Worm (Caenorhabditis elegans) whole organism, young adult: ENCODE data around the gene nmad-1.
A peak's percentile ranks its signal among the peaks of the same experiment; 100 is the strongest.

Experiments
- B0035.1 ChIP-seq: sonication (generic microtip); optimal IDR thresholded peaks from 2 replicates; lab custom pipeline; 2016; ENCODE audit warnings: missing genetic modification characterization, mild to moderate bottlenecking, missing compliant biosample characterization, missing genotype, missing genetic modification reagents
- B0261.1 ChIP-seq: sonication (generic microtip); optimal IDR thresholded peaks from 2 replicates; lab custom pipeline; 2016; ENCODE audit warnings: mild to moderate bottlenecking, missing genetic modification characterization, moderate library complexity, missing compliant biosample characterization
- B0336.3 ChIP-seq: fragments of 200-800 bp; sonication (Bioruptor generic); IDR thresholded peaks from 2 replicates; pipeline ENCODE4 v1.3.6; 2022; ENCODE audit warnings: missing genetic modification characterization, missing compliant biosample characterization
- D2030.7 ChIP-seq: fragments of 200-800 bp; sonication (Bioruptor generic); IDR thresholded peaks from 2 replicates; pipeline ENCODE4 v1.3.6; 2022; ENCODE audit warnings: missing genetic modification reagents, missing genetic modification characterization, missing compliant biosample characterization
- F23B12.7 ChIP-seq: sonication (generic microtip); optimal IDR thresholded peaks from 2 replicates; lab custom pipeline; 2017; ENCODE audit warnings: missing genetic modification characterization, mild to moderate bottlenecking, missing compliant biosample characterization, antibody characterized with exemption, moderate library complexity; ENCODE audit not compliant: insufficient read depth
- F33H1.4 ChIP-seq: fragments of 200-800 bp; sonication (Bioruptor generic); IDR thresholded peaks from 2 replicates; pipeline ENCODE4 v1.3.6; 2022; ENCODE audit warnings: missing genetic modification reagents, missing genetic modification characterization, missing compliant biosample characterization
- F37B4.10 ChIP-seq: fragments of 200-800 bp; sonication (Bioruptor generic); IDR thresholded peaks from 2 replicates; pipeline ENCODE4 v1.3.6; 2022; ENCODE audit warnings: missing genetic modification characterization, missing compliant biosample characterization
- F49E8.2 ChIP-seq: sonication (generic microtip); optimal IDR thresholded peaks from 3 replicates; lab custom pipeline; 2017; ENCODE audit warnings: missing genetic modification characterization, mild to moderate bottlenecking, missing compliant biosample characterization, antibody characterized with exemption, moderate library complexity; ENCODE audit not compliant: insufficient read depth
- F57C9.4 ChIP-seq: sonication (generic microtip); optimal IDR thresholded peaks from 2 replicates; lab custom pipeline; 2017; ENCODE audit warnings: mild to moderate bottlenecking, missing genetic modification characterization, missing compliant biosample characterization
- K12H6.12 ChIP-seq: fragments of 200-800 bp; sonication (Bioruptor generic); optimal IDR thresholded peaks from 2 replicates; lab custom pipeline; 2018; ENCODE audit warnings: mild to moderate bottlenecking, missing genetic modification characterization, missing compliant biosample characterization
- T07F8.4 ChIP-seq: sonication (generic microtip); optimal IDR thresholded peaks from 2 replicates; lab custom pipeline; 2016; ENCODE audit warnings: mild to moderate bottlenecking, missing genetic modification characterization, moderate library complexity, missing compliant biosample characterization
- T26A5.8 ChIP-seq: sonication (generic microtip); optimal IDR thresholded peaks from 2 replicates; lab custom pipeline; 2016; ENCODE audit warnings: missing genetic modification characterization, missing compliant biosample characterization
- Y67H2A.10 ChIP-seq: fragments of 200-800 bp; sonication (Bioruptor generic); conservative IDR thresholded peaks from 2 replicates; pipeline ENCODE4 v1.3.6; 2022; ENCODE audit warnings: missing genetic modification reagents, missing genetic modification characterization, missing compliant biosample characterization
- Y79H2A.3 ChIP-seq: fragments of 200-800 bp; sonication (Bioruptor generic); conservative IDR thresholded peaks from 2 replicates; pipeline ENCODE4 v1.3.6; 2022; ENCODE audit warnings: missing genetic modification reagents, missing genetic modification characterization, missing compliant biosample characterization
- attf-3 ChIP-seq: fragments of 200-800 bp; sonication (Bioruptor generic); conservative IDR thresholded peaks from 2 replicates; pipeline ENCODE4 v1.3.6; 2022; ENCODE audit warnings: missing genetic modification reagents, missing genetic modification characterization, missing compliant biosample characterization
- attf-5 ChIP-seq: fragments of 200-800 bp; sonication (Bioruptor generic); optimal IDR thresholded peaks from 2 replicates; lab custom pipeline; 2018; ENCODE audit warnings: mild to moderate bottlenecking, missing genetic modification characterization, missing compliant biosample characterization
- cebp-2 ChIP-seq: fragments of 200-800 bp; sonication (Bioruptor generic); IDR thresholded peaks from 2 replicates; pipeline ENCODE4 v1.3.6; 2022; ENCODE audit warnings: missing genetic modification characterization, missing compliant biosample characterization
- ceh-27 ChIP-seq: fragments of 200-800 bp; sonication (Bioruptor generic); optimal IDR thresholded peaks from 2 replicates; lab custom pipeline; 2018; ENCODE audit warnings: mild to moderate bottlenecking, missing genetic modification characterization, moderate library complexity, missing compliant biosample characterization
- ceh-40 ChIP-seq: fragments of 200-800 bp; sonication (Bioruptor generic); IDR thresholded peaks from 2 replicates; pipeline ENCODE4 v1.3.6; 2022; ENCODE audit warnings: missing genetic modification characterization, missing compliant biosample characterization
- ceh-91 ChIP-seq: fragments of 200-800 bp; sonication (Bioruptor generic); IDR thresholded peaks from 2 replicates; pipeline ENCODE4 v1.3.6; 2022; ENCODE audit warnings: missing genetic modification reagents, missing genetic modification characterization, missing compliant biosample characterization
- die-1 ChIP-seq: sonication (generic microtip); optimal IDR thresholded peaks from 2 replicates; lab custom pipeline; 2016; ENCODE audit warnings: missing genotype, mild to moderate bottlenecking, missing genetic modification characterization, missing compliant biosample characterization
- dpl-1 ChIP-seq: fragments of 150-350 bp; optimal IDR thresholded peaks from 2 replicates; lab custom pipeline; 2014; ENCODE audit warnings: missing biosample characterization, missing genetic modification reagents, missing genetic modification characterization
- efl-1 ChIP-seq: fragments of 150-350 bp; optimal IDR thresholded peaks from 2 replicates; lab custom pipeline; 2014; ENCODE audit warnings: missing biosample characterization, missing genetic modification reagents, missing genetic modification characterization
- egl-44 ChIP-seq: fragments of 200-800 bp; sonication (Bioruptor generic); IDR thresholded peaks from 2 replicates; pipeline ENCODE4 v1.3.6; 2022; ENCODE audit warnings: missing genetic modification reagents, missing genetic modification characterization, missing compliant biosample characterization
- hmg-1.2 ChIP-seq: fragments of 200-800 bp; sonication (Bioruptor generic); IDR thresholded peaks from 2 replicates; pipeline ENCODE4 v1.3.6; 2022; ENCODE audit warnings: missing genetic modification reagents, missing genetic modification characterization, missing compliant biosample characterization
- hsf-1 ChIP-seq: fragments of 200-800 bp; sonication (Bioruptor generic); IDR thresholded peaks from 2 replicates; pipeline ENCODE4 v1.3.6; 2022; ENCODE audit warnings: missing genetic modification reagents, missing genetic modification characterization, missing compliant biosample characterization
- let-526 ChIP-seq: fragments of 200-800 bp; sonication (Bioruptor generic); IDR thresholded peaks from 2 replicates; pipeline ENCODE4 v1.3.6; 2022; ENCODE audit warnings: missing genetic modification reagents, missing genetic modification characterization, missing compliant biosample characterization
- lin-54 ChIP-seq: fragments of 200-800 bp; sonication (Bioruptor generic); optimal IDR thresholded peaks from 2 replicates; lab custom pipeline; 2018; ENCODE audit warnings: mild to moderate bottlenecking, missing genetic modification characterization, missing compliant biosample characterization
- lsl-1 ChIP-seq: fragments of 200-800 bp; sonication (Bioruptor generic); optimal IDR thresholded peaks from 2 replicates; lab custom pipeline; 2018; ENCODE audit warnings: mild to moderate bottlenecking, missing genetic modification characterization, moderate library complexity, missing compliant biosample characterization
- madf-6 ChIP-seq: fragments of 200-800 bp; sonication (Bioruptor generic); IDR thresholded peaks from 2 replicates; pipeline ENCODE4 v1.3.6; 2022; ENCODE audit warnings: missing genetic modification reagents, missing genetic modification characterization, missing compliant biosample characterization
- madf-8 ChIP-seq: fragments of 200-800 bp; sonication (Bioruptor generic); conservative IDR thresholded peaks from 2 replicates; pipeline ENCODE4 v1.3.6; 2022; ENCODE audit warnings: missing genetic modification reagents, missing genetic modification characterization, missing compliant biosample characterization
- mcd-1 ChIP-seq: fragments of 200-800 bp; sonication (Bioruptor generic); IDR thresholded peaks from 2 replicates; pipeline ENCODE4 v1.3.6; 2022; ENCODE audit warnings: missing genetic modification reagents, missing genetic modification characterization, missing compliant biosample characterization
- mel-28 ChIP-seq: sonication (generic microtip); optimal IDR thresholded peaks from 2 replicates; lab custom pipeline; 2016; ENCODE audit warnings: borderline replicate concordance, mild to moderate bottlenecking, missing genetic modification characterization, missing compliant biosample characterization
- mxl-1 ChIP-seq: sonication (generic microtip); optimal IDR thresholded peaks from 2 replicates; lab custom pipeline; 2016; ENCODE audit warnings: missing genetic modification characterization, missing compliant biosample characterization
- nhr-80 ChIP-seq: sonication (generic microtip); optimal IDR thresholded peaks from 2 replicates; lab custom pipeline; 2016; ENCODE audit warnings: missing genetic modification characterization, missing compliant biosample characterization
- pha-4 ChIP-seq: fragments of 150-350 bp; sonication (generic microtip); optimal IDR thresholded peaks from 2 replicates; lab custom pipeline; 2014; ENCODE audit warnings: missing biosample characterization, missing genetic modification reagents, missing genetic modification characterization
- rec-8 ChIP-seq, 2 experiments: sonication (generic microtip); optimal IDR thresholded peaks; 2 replicates each; lab custom pipeline; 2016; ENCODE audit warnings: mild to moderate bottlenecking in 2 of 2, missing genetic modification characterization in 2 of 2, missing genetic modification reagents in 2 of 2, missing genotype in 2 of 2, missing biosample characterization in 1 of 2, missing compliant biosample characterization in 1 of 2, moderate library complexity in 1 of 2
- snpc-1.3 ChIP-seq: sonication (generic microtip); optimal IDR thresholded peaks from 2 replicates; lab custom pipeline; 2017; ENCODE audit warnings: missing genetic modification characterization, mild to moderate bottlenecking, missing compliant biosample characterization, antibody characterized with exemption, moderate library complexity, missing genotype, missing genetic modification reagents; ENCODE audit not compliant: insufficient read depth
- sptf-2 ChIP-seq: fragments of 200-800 bp; sonication (Bioruptor generic); optimal IDR thresholded peaks from 2 replicates; lab custom pipeline; 2018; ENCODE audit warnings: mild to moderate bottlenecking, missing genetic modification characterization, missing compliant biosample characterization
- tbp1 ChIP-seq: fragments of 200-800 bp; sonication (Bioruptor generic); optimal IDR thresholded peaks from 2 replicates; lab custom pipeline; 2018; ENCODE audit warnings: mild to moderate bottlenecking, missing genetic modification characterization, missing compliant biosample characterization
- tbx-9 ChIP-seq: sonication (generic microtip); optimal IDR thresholded peaks from 2 replicates; lab custom pipeline; 2016; ENCODE audit warnings: borderline replicate concordance, missing genetic modification characterization, inconsistent platforms, missing compliant biosample characterization
- zfh-2 ChIP-seq: fragments of 200-800 bp; sonication (Bioruptor generic); conservative IDR thresholded peaks from 2 replicates; pipeline ENCODE4 v1.3.6; 2022; ENCODE audit warnings: missing genetic modification reagents, missing genetic modification characterization, missing compliant biosample characterization
- zim-3 ChIP-seq: sonication (generic microtip); optimal IDR thresholded peaks from 2 replicates; lab custom pipeline; 2017; ENCODE audit warnings: mild to moderate bottlenecking, missing genetic modification characterization, moderate library complexity, missing compliant biosample characterization
- ztf-22 ChIP-seq: fragments of 200-800 bp; sonication (Bioruptor generic); optimal IDR thresholded peaks from 2 replicates; lab custom pipeline; 2018; ENCODE audit warnings: mild to moderate bottlenecking, missing genetic modification characterization, moderate library complexity, missing compliant biosample characterization
- ztf-28 ChIP-seq: fragments of 200-800 bp; sonication (Bioruptor generic); IDR thresholded peaks from 2 replicates; pipeline ENCODE4 v1.3.6; 2022; ENCODE audit warnings: missing genetic modification reagents, missing genetic modification characterization, missing compliant biosample characterization
- ztf-3 ChIP-seq: fragments of 200-800 bp; sonication (Bioruptor generic); optimal IDR thresholded peaks from 2 replicates; lab custom pipeline; 2018; ENCODE audit warnings: mild to moderate bottlenecking, missing genetic modification characterization, missing compliant biosample characterization

nmad-1 gene

DNA sequence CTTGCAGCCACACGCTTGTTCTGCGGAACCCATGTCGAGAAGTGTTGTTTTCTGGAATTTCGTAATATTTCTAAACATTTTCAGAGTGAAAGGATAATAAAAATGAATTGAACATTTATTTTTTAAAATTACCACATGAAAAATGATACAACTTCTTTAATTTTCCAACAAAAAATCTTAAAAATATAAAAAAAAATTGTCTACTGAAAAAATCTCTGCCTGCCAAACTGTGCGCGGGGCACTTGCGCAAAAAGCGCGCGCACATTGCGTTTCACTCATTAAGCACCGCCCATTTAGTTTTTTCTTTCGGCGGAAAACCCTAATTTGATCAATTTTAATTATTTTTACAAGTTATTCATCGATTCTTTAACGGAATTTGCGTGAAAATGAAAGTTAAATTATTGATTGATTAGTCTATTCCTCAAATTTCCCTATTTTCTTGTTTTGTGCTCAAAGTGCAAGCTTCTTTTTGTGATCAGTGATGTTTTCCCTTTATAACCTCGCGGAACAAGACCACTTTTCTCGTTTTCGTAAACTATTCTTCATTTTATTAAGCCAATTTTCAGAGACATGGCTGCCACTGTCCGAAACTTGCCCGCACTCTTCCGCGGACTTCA, at the start of gene nmad-1, which contains the start of gene hach-1 (continued):
- TF ChIP-seq madf-6 (peak; percentile 89), zim-3 (tag; lab: Kevin White, UChicago) (no peak)

DNA sequence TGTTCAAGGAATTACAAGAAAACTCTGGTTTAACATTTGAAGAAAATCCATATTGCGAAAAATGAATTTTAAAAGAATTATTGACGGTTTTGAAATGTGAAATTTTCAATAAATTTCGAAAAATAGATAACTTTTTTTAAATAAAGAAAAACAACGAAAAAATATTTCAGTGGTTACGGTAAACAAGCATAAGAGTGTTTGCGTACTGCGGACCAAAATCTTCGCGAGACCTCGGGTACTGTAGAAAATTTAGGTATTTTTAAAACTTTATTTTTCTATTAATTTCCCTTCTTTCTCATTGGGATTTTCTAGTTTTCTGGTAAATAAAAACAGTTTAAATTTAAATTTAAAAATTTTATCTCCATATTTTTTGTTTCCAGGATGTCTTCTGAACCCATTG, 49.3 kb upstream of the nmad-1 start, which contains the start of gene xnd-1:
TSS of gene xnd-1 (plus strand) at position 381 of the 400 bp plus-strand sequence.
- TF ChIP-seq Y67H2A.10 (GFP tag; lab: Robert Waterston, UW) (no peak), tbx-9 (tag; lab: Kevin White, UChicago) (no peak), cebp-2 (GFP tag; lab: Robert Waterston, UW) (no peak), sptf-2 (GFP tag; lab: Kevin White, UChicago) (no peak), ztf-22 (no peak), die-1 (no peak), attf-3 (GFP tag; lab: Robert Waterston, UW) (no peak), F23B12.7 (no peak), let-526 (GFP tag; lab: Robert Waterston, UW) (no peak), egl-44 (no peak), pha-4 (tag; lab: Kevin White, UChicago) (no peak), mel-28 (tag; lab: Kevin White, UChicago) (no peak), Y79H2A.3 (GFP tag; lab: Robert Waterston, UW) (no peak), zfh-2 (GFP tag; lab: Robert Waterston, UW) (no peak), mcd-1 (GFP tag; lab: Robert Waterston, UW) (no peak), madf-6 (peak; percentile 69), lin-54 (GFP tag; lab: Kevin White, UChicago) (peak; percentile 46), attf-5 (GFP tag; lab: Kevin White, UChicago) (no peak), hsf-1 (no peak), ceh-27 (no peak), snpc-1.3 (tag; lab: Kevin White, UChicago) (peak; percentile 57), B0261.1 (tag; lab: Kevin White, UChicago) (no peak), tbp1 (no peak), rec-8 (tag; optimal IDR thresholded peaks at IDR 0.05; lab: Kevin White, UChicago) (no peak), F33H1.4 (GFP tag; lab: Robert Waterston, UW) (peak; percentile 82), ztf-28 (GFP tag; lab: Robert Waterston, UW) (no peak), B0035.1 (tag; lab: Kevin White, UChicago) (no peak), T07F8.4 (tag; lab: Kevin White, UChicago) (no peak), F37B4.10 (GFP tag; lab: Robert Waterston, UW) (no peak), T26A5.8 (tag; lab: Kevin White, UChicago) (no peak), madf-8 (0 out of 2 replicates have a peak, but pooled peaks have one; percentile 36), F57C9.4 (tag; lab: Kevin White, UChicago) (no peak), ceh-40 (GFP tag; lab: Robert Waterston, UW) (no peak), B0336.3 (GFP tag; lab: Robert Waterston, UW) (no peak), F49E8.2 (peak; percentile 48), lsl-1 (peak; percentile 95), hmg-1.2 (GFP tag; lab: Robert Waterston, UW) (no peak), ceh-91 (GFP tag; lab: Robert Waterston, UW) (peak; percentile 52), K12H6.12 (tag; lab: Kevin White, UChicago) (no peak), D2030.7 (GFP tag; lab: Robert Waterston, UW) (peak; percentile 43; the same call in 1 of the 2 replicates), mxl-1 (tag; lab: Kevin White, UChicago) (no peak), efl-1 (peak; percentile 41), nhr-80 (tag; lab: Kevin White, UChicago) (no peak), dpl-1 (GFP tag; lab: Kevin White, UChicago) (peak; percentile 19), ztf-3 (GFP tag; lab: Kevin White, UChicago) (no peak)
